Worm (Caenorhabditis elegans) whole organism, L1 larva: Measurements from ENCODE around the gene K02E10.7.
A peak's percentile ranks its signal among the peaks of the same experiment; 100 is the strongest.

ENCODE experiments used
- C16A3.4 ChIP-seq: fragments of 150-350 bp; optimal IDR thresholded peaks from 2 replicates; lab custom pipeline; 2014; ENCODE audit warnings: missing biosample characterization, missing genetic modification characterization
- C34B4.2 ChIP-seq: sonication (generic microtip); optimal IDR thresholded peaks from 2 replicates; lab custom pipeline; 2017; ENCODE audit warnings: mild to moderate bottlenecking, missing genetic modification characterization, missing compliant biosample characterization
- F16B12.6 ChIP-seq: fragments of 150-350 bp; optimal IDR thresholded peaks from 2 replicates; lab custom pipeline; 2014; ENCODE audit warnings: missing biosample characterization, missing genetic modification characterization
- Y116A8C.19 ChIP-seq: sonication (generic microtip); optimal IDR thresholded peaks from 2 replicates; lab custom pipeline; 2016; ENCODE audit warnings: missing compliant biosample characterization, missing genetic modification characterization, borderline replicate concordance
- aha-1 ChIP-seq: fragments of 150-350 bp; optimal IDR thresholded peaks from 2 replicates; lab custom pipeline; 2014; ENCODE audit warnings: missing biosample characterization, missing genetic modification characterization
- alr-1 ChIP-seq: fragments of 200-800 bp; sonication (Bioruptor generic); optimal IDR thresholded peaks from 2 replicates; lab custom pipeline; 2018; ENCODE audit warnings: borderline replicate concordance, mild to moderate bottlenecking, missing genetic modification characterization, missing compliant biosample characterization
- ama-1 ChIP-seq: fragments of 150-350 bp; optimal IDR thresholded peaks from 2 replicates; lab custom pipeline; 2014
- ceh-63 ChIP-seq: fragments of 200-800 bp; sonication (Bioruptor generic); optimal IDR thresholded peaks from 2 replicates; lab custom pipeline; 2018; ENCODE audit warnings: mild to moderate bottlenecking, missing genetic modification characterization, missing compliant biosample characterization
- ceh-8 ChIP-seq: fragments of 200-800 bp; sonication (Bioruptor generic); optimal IDR thresholded peaks from 2 replicates; lab custom pipeline; 2018; ENCODE audit warnings: mild to moderate bottlenecking, missing genetic modification characterization, moderate library complexity, missing compliant biosample characterization
- ceh-82 ChIP-seq, 3 experiments: fragments of 150-350 bp in 1 of 3; sonication (generic microtip) in 2 of 3; optimal IDR thresholded peaks; 2 replicates each; lab custom pipeline; 2014 to 2017; ENCODE audit warnings: missing biosample characterization in 3 of 3, missing genetic modification characterization in 3 of 3
- ceh-88 ChIP-seq: fragments of 200-800 bp; sonication (Bioruptor generic); IDR thresholded peaks from 2 replicates; pipeline ENCODE4 v1.3.6; 2022; ENCODE audit warnings: missing genetic modification characterization, missing compliant biosample characterization
- ces-1 ChIP-seq: fragments of 150-350 bp; optimal IDR thresholded peaks from 2 replicates; lab custom pipeline; 2014; ENCODE audit warnings: missing biosample characterization, missing genetic modification reagents, missing genetic modification characterization
- dsc-1 ChIP-seq: sonication (generic microtip); optimal IDR thresholded peaks from 2 replicates; lab custom pipeline; 2016; ENCODE audit warnings: mild to moderate bottlenecking, missing genetic modification characterization, missing compliant biosample characterization
- egl-13 ChIP-seq: sonication (generic microtip); optimal IDR thresholded peaks from 2 replicates; lab custom pipeline; 2016; ENCODE audit warnings: missing genotype, missing genetic modification reagents, missing genetic modification characterization, missing compliant biosample characterization
- egl-27 ChIP-seq, 2 experiments: fragments of 150-350 bp in 1 of 2; sonication (generic microtip); optimal IDR thresholded peaks; 3 replicates each; lab custom pipeline; 2017 to 2018; ENCODE audit warnings: missing biosample characterization in 2 of 2, missing genetic modification characterization in 2 of 2, missing genetic modification reagents in 2 of 2
- elt-3 ChIP-seq, 6 experiments: fragments of 150-350 bp in 1 of 6; sonication (generic microtip); optimal IDR thresholded peaks; 2 replicates each; lab custom pipeline; 2017 to 2018; ENCODE audit warnings: missing biosample characterization in 6 of 6, missing genetic modification characterization in 6 of 6, inconsistent platforms in 1 of 6
- fkh-4 ChIP-seq: sonication (generic microtip); optimal IDR thresholded peaks from 2 replicates; lab custom pipeline; 2016; ENCODE audit warnings: missing compliant biosample characterization, missing genetic modification characterization, borderline replicate concordance
- fos-1 ChIP-seq: fragments of 150-350 bp; optimal IDR thresholded peaks from 2 replicates; lab custom pipeline; 2014; ENCODE audit warnings: missing biosample characterization, missing genetic modification characterization
- hlh-4 ChIP-seq: sonication (generic microtip); optimal IDR thresholded peaks from 2 replicates; lab custom pipeline; 2016; ENCODE audit warnings: mild to moderate bottlenecking, missing genetic modification characterization, missing compliant biosample characterization
- isw-1 ChIP-seq: fragments of 200-800 bp; sonication (Bioruptor generic); IDR thresholded peaks from 2 replicates; pipeline ENCODE4 v1.3.6; 2022; ENCODE audit warnings: missing genetic modification characterization, missing compliant biosample characterization
- lin-13 ChIP-seq: fragments of 150-350 bp; optimal IDR thresholded peaks from 2 replicates; lab custom pipeline; 2014; ENCODE audit warnings: missing biosample characterization, missing genetic modification reagents, missing genetic modification characterization
- lir-3 ChIP-seq: sonication (generic microtip); optimal IDR thresholded peaks from 2 replicates; lab custom pipeline; 2016; ENCODE audit warnings: mild to moderate bottlenecking, missing genetic modification characterization, moderate library complexity, missing compliant biosample characterization; ENCODE audit not compliant: poor library complexity
- lsy-2 ChIP-seq, 2 experiments: fragments of 150-350 bp; optimal IDR thresholded peaks; 2 replicates each; lab custom pipeline; 2014; ENCODE audit warnings: missing biosample characterization in 2 of 2, missing genetic modification characterization in 2 of 2
- mab-9 ChIP-seq: fragments of 200-800 bp; sonication (Bioruptor generic); IDR thresholded peaks from 2 replicates; pipeline ENCODE4 v1.3.6; 2022; ENCODE audit warnings: missing genetic modification reagents, missing genetic modification characterization, missing compliant biosample characterization
- mdl-1 ChIP-seq, 2 experiments: fragments of 150-350 bp; optimal IDR thresholded peaks; 2 replicates each; lab custom pipeline; 2014 to 2017; ENCODE audit warnings: missing biosample characterization in 2 of 2, missing genetic modification characterization in 2 of 2, inconsistent platforms in 1 of 2
- mef-2 ChIP-seq: fragments of 150-350 bp; optimal IDR thresholded peaks from 2 replicates; lab custom pipeline; 2014; ENCODE audit warnings: missing biosample characterization, missing genetic modification characterization
- mep-1 ChIP-seq: fragments of 150-350 bp; optimal IDR thresholded peaks from 2 replicates; lab custom pipeline; 2014; ENCODE audit warnings: missing biosample characterization, missing genetic modification characterization
- nhr-12 ChIP-seq: sonication (generic microtip); optimal IDR thresholded peaks from 2 replicates; lab custom pipeline; 2017; ENCODE audit warnings: missing biosample characterization, missing genetic modification characterization
- nhr-20 ChIP-seq: sonication (generic microtip); optimal IDR thresholded peaks from 2 replicates; lab custom pipeline; 2016; ENCODE audit warnings: mild to moderate bottlenecking, missing genetic modification characterization, missing compliant biosample characterization
- nhr-237 ChIP-seq: fragments of 150-350 bp; optimal IDR thresholded peaks from 2 replicates; lab custom pipeline; 2014; ENCODE audit warnings: missing biosample characterization, missing genetic modification characterization
- nhr-28 ChIP-seq: fragments of 150-350 bp; optimal IDR thresholded peaks from 2 replicates; lab custom pipeline; 2014; ENCODE audit warnings: missing biosample characterization, missing genetic modification characterization
- nhr-76 ChIP-seq: sonication (generic microtip); optimal IDR thresholded peaks from 2 replicates; lab custom pipeline; 2017; ENCODE audit warnings: missing biosample characterization, missing genetic modification characterization
- nhr-77 ChIP-seq: fragments of 150-350 bp; optimal IDR thresholded peaks from 2 replicates; lab custom pipeline; 2014; ENCODE audit warnings: missing biosample characterization, missing genetic modification characterization
- nhr-85 ChIP-seq: sonication (generic microtip); peaks from one replicate; lab custom pipeline; 2016; ENCODE audit warnings: missing genetic modification characterization, inconsistent platforms, missing compliant biosample characterization
- pag-3 ChIP-seq: sonication (generic microtip); optimal IDR thresholded peaks from 2 replicates; lab custom pipeline; 2017; ENCODE audit warnings: missing genetic modification characterization, mild to moderate bottlenecking, missing compliant biosample characterization, antibody characterized with exemption, borderline replicate concordance; ENCODE audit not compliant: insufficient read depth
- pqm-1 ChIP-seq: sonication (generic microtip); optimal IDR thresholded peaks from 3 replicates; lab custom pipeline; 2017; ENCODE audit warnings: missing biosample characterization, missing genetic modification characterization
- rnt-1 ChIP-seq: sonication (generic microtip); optimal IDR thresholded peaks from 2 replicates; lab custom pipeline; 2016; ENCODE audit warnings: mild to moderate bottlenecking, missing genetic modification characterization, moderate library complexity, missing compliant biosample characterization
- skn-1 ChIP-seq: fragments of 150-350 bp; optimal IDR thresholded peaks from 2 replicates; lab custom pipeline; 2014; ENCODE audit warnings: missing biosample characterization, missing genetic modification characterization
- tbx-2 ChIP-seq: sonication (generic microtip); optimal IDR thresholded peaks from 2 replicates; lab custom pipeline; 2016; ENCODE audit warnings: missing genetic modification characterization, missing compliant biosample characterization
- tlp-1 ChIP-seq: fragments of 150-350 bp; optimal IDR thresholded peaks from 2 replicates; lab custom pipeline; 2014; ENCODE audit warnings: missing biosample characterization, missing genetic modification characterization
- unc-30 ChIP-seq: sonication (generic microtip); optimal IDR thresholded peaks from 2 replicates; lab custom pipeline; 2017; ENCODE audit warnings: missing biosample characterization, missing genetic modification characterization
- unc-62 ChIP-seq: fragments of 150-350 bp; optimal IDR thresholded peaks from 2 replicates; lab custom pipeline; 2014; ENCODE audit warnings: missing biosample characterization, missing genetic modification reagents, missing genetic modification characterization
- unc-98 ChIP-seq: fragments of 200-800 bp; sonication (Bioruptor generic); IDR thresholded peaks from 2 replicates; pipeline ENCODE4 v1.3.6; 2022; ENCODE audit warnings: missing genetic modification characterization, missing compliant biosample characterization
- vab-15 ChIP-seq: sonication (generic microtip); optimal IDR thresholded peaks from 2 replicates; lab custom pipeline; 2017; ENCODE audit warnings: missing genotype, mild to moderate bottlenecking, missing genetic modification characterization, missing compliant biosample characterization
- zip-4 ChIP-seq: fragments of 200-800 bp; sonication (Bioruptor generic); optimal IDR thresholded peaks from 2 replicates; lab custom pipeline; 2018; ENCODE audit warnings: mild to moderate bottlenecking, missing genetic modification characterization, moderate library complexity, missing compliant biosample characterization
- ztf-11 ChIP-seq, 2 experiments: sonication (generic microtip); optimal IDR thresholded peaks; 2 replicates each; lab custom pipeline; 2016 to 2017; ENCODE audit warnings: missing genetic modification characterization in 2 of 2, missing biosample characterization in 1 of 2, missing compliant biosample characterization in 1 of 2
- ztf-4 ChIP-seq: fragments of 150-350 bp; optimal IDR thresholded peaks from 2 replicates; lab custom pipeline; 2014; ENCODE audit warnings: missing biosample characterization, missing genetic modification characterization

Gene K02E10.7

ce11 chrX:2464064-2464463, 44.3 kb downstream of the K02E10.7 start (continued):
- TF ChIP-seq egl-27 (tag; optimal IDR thresholded peaks at IDR 0.05; lab: Kevin White, UChicago) (no peak), pqm-1 (tag; lab: Kevin White, UChicago) (no peak), unc-62 (GFP tag; lab: Kevin White, UChicago) (no peak), nhr-12 (no peak), C34B4.2 (tag; lab: Kevin White, UChicago) (no peak), nhr-77 (tag; lab: Kevin White, UChicago) (no peak), C16A3.4 (no peak), egl-13 (tag; lab: Kevin White, UChicago) (no peak), lir-3 (tag; lab: Kevin White, UChicago) (no peak), ceh-82 (tag; optimal IDR thresholded peaks at IDR 0.05; lab: Kevin White, UChicago) (no peak), zip-4 (GFP tag; lab: Kevin White, UChicago) (no peak), tbx-2 (no peak), nhr-85 (tag; lab: Kevin White, UChicago) (no peak), Y116A8C.19 (tag; lab: Kevin White, UChicago) (no peak), rnt-1 (no peak), lsy-2 (tag; optimal IDR thresholded peaks at IDR 0.05; lab: Kevin White, UChicago) (no peak), isw-1 (no peak), pag-3 (tag; lab: Kevin White, UChicago) (no peak), skn-1 (no peak), tlp-1 (tag; lab: Kevin White, UChicago) (no peak), elt-3 (tag; optimal IDR thresholded peaks at IDR 0.05; lab: Kevin White, UChicago) (no peak), F16B12.6 (tag; lab: Kevin White, UChicago) (no peak), ces-1 (no peak), hlh-4 (tag; lab: Kevin White, UChicago) (no peak), ceh-8 (GFP tag; lab: Kevin White, UChicago) (peak; percentile 79), mdl-1 (tag; optimal IDR thresholded peaks at IDR 0.05; lab: Kevin White, UChicago) (no peak), nhr-20 (no peak), fos-1 (tag; lab: Kevin White, UChicago) (no peak), alr-1 (no peak), mab-9 (GFP tag; lab: Robert Waterston, UW) (no peak), ceh-63 (GFP tag; lab: Kevin White, UChicago) (peak; percentile 28), mef-2 (no peak), vab-15 (tag; lab: Kevin White, UChicago) (no peak), ztf-11 (tag; optimal IDR thresholded peaks at IDR 0.05; lab: Kevin White, UChicago) (no peak), ceh-88 (GFP tag; lab: Robert Waterston, UW) (peak; percentile 36; the same call in 1 of the 2 replicates), unc-30 (tag; lab: Kevin White, UChicago) (no peak), ztf-4 (tag; lab: Kevin White, UChicago) (no peak), mep-1 (tag; lab: Kevin White, UChicago) (no peak), fkh-4 (tag; lab: Kevin White, UChicago) (no peak), nhr-76 (tag; lab: Kevin White, UChicago) (no peak), dsc-1 (peak; percentile 36), aha-1 (tag; lab: Kevin White, UChicago) (no peak), unc-98 (GFP tag; lab: Robert Waterston, UW) (no peak), lin-13 (GFP tag; lab: Kevin White, UChicago) (no peak), nhr-237 (tag; lab: Kevin White, UChicago) (no peak), ama-1 (no peak), nhr-28 (no peak)
